Fruit fly (Drosophila melanogaster): ENCODE measurements around the gene Eip93F.

The Eip93F gene

dm6 chr3R:21979386-21979785 lies 30.5 kb downstream of the Eip93F start:
- TF ChIP-seq CG6276 (GFP tag; optimal IDR thresholded peaks at IDR 0.05) (peak; percentile 33), esn (GFP tag; optimal IDR thresholded peaks at IDR 0.05) (no peak), Hr4 (GFP tag; optimal IDR thresholded peaks at IDR 0.05) (peak; percentile 29), acj6 (GFP tag; optimal IDR thresholded peaks at IDR 0.05) (no peak), CG10631 (GFP tag; optimal IDR thresholded peaks at IDR 0.05) (peak; percentile 16), ss (GFP tag; optimal IDR thresholded peaks at IDR 0.05) (no peak), Eip93F (GFP tag; optimal IDR thresholded peaks at IDR 0.05) (no peak), pdm3 (GFP tag; optimal IDR thresholded peaks at IDR 0.05) (no peak), Sox14 (GFP tag; optimal IDR thresholded peaks at IDR 0.05) (peak; percentile 7), CG15336 (GFP tag; IDR thresholded peaks at IDR 0.05) (peak; percentile 33; the same call in 1 of the 2 replicates), achi (GFP tag; optimal IDR thresholded peaks at IDR 0.05) (peak; percentile 8), Lpt (GFP tag; optimal IDR thresholded peaks at IDR 0.05) (peak; percentile 1), CG4318 (GFP tag; optimal IDR thresholded peaks at IDR 0.05) (peak; percentile 19), CG3032 (tag; optimal IDR thresholded peaks at IDR 0.05) (peak; percentile 1), CG11902 (GFP tag; optimal IDR thresholded peaks at IDR 0.05) (no peak), Eip78C (GFP tag) (peak; percentile 38), CG32006 (GFP tag; optimal IDR thresholded peaks at IDR 0.05) (peak; percentile 71), eg (GFP tag; IDR thresholded peaks at IDR 0.05) (no peak), salr (GFP tag; optimal IDR thresholded peaks at IDR 0.05) (peak in 1 of 2 experiments; percentile 6), Hr39 (GFP tag; optimal IDR thresholded peaks at IDR 0.05) (no peak), CG8119 (GFP tag; IDR thresholded peaks at IDR 0.05) (0 out of 3 replicates have a peak, but pooled peaks have one; percentile 39), dac (GFP tag; optimal IDR thresholded peaks at IDR 0.05) (peak; percentile 18)

dm6 chr3R:21987546-21987945 lies 38.6 kb downstream of the Eip93F start:
- TF ChIP-seq eg (GFP tag; IDR thresholded peaks at IDR 0.05) (peak; percentile 61; the same call in 2 of the 3 replicates), Hr39 (GFP tag; optimal IDR thresholded peaks at IDR 0.05) (no peak), CG6163 (GFP tag; IDR thresholded peaks at IDR 0.05) (peak; percentile 51; the same call in 2 of the 3 replicates), CG6276 (GFP tag; optimal IDR thresholded peaks at IDR 0.05) (no peak), CG32006 (GFP tag; optimal IDR thresholded peaks at IDR 0.05) (peak; percentile 73), Hr4 (GFP tag; optimal IDR thresholded peaks at IDR 0.05) (peak; percentile 40), OdsH (GFP tag; optimal IDR thresholded peaks at IDR 0.05) (peak; percentile 4), Eip78C (GFP tag) (peak; percentile 70), Eip93F (GFP tag; optimal IDR thresholded peaks at IDR 0.05) (no peak), CG10631 (GFP tag; optimal IDR thresholded peaks at IDR 0.05) (peak; percentile 4), CG8119 (GFP tag; IDR thresholded peaks at IDR 0.05) (peak; percentile 57; the same call in 1 of the 3 replicates), svp (GFP tag) (peak; percentile 23), salr (GFP tag; optimal IDR thresholded peaks at IDR 0.05) (peak in 1 of 2 experiments; percentile 3), CG1621 (tag; optimal IDR thresholded peaks at IDR 0.05) (no peak), CG4318 (GFP tag; optimal IDR thresholded peaks at IDR 0.05) (peak; percentile 15), CG15336 (GFP tag; IDR thresholded peaks at IDR 0.05) (peak; percentile 51), achi (GFP tag; optimal IDR thresholded peaks at IDR 0.05) (peak; percentile 16), Gug (GFP tag; IDR thresholded peaks at IDR 0.05) (peak; percentile 31; the same call in 1 of the 2 replicates)

- TF ChIP-seq Smox (GFP tag; optimal IDR thresholded peaks at IDR 0.05) (no peak), salr (GFP tag; optimal IDR thresholded peaks at IDR 0.05) (no peak), fd59A (GFP tag; optimal IDR thresholded peaks at IDR 0.05) (no peak), CG6163 (GFP tag; IDR thresholded peaks at IDR 0.05) (0 out of 3 replicates have a peak, but pooled peaks have one; percentile 8), CG8119 (GFP tag; IDR thresholded peaks at IDR 0.05) (peak; percentile 62), eg (GFP tag; IDR thresholded peaks at IDR 0.05) (peak; percentile 54; the same call in 2 of the 3 replicates), vri (GFP tag; optimal IDR thresholded peaks at IDR 0.05) (no peak), Gug (GFP tag; IDR thresholded peaks at IDR 0.05) (no peak), Sox15 (GFP tag; optimal IDR thresholded peaks at IDR 0.05) (no peak), Sox102F (GFP tag; optimal IDR thresholded peaks at IDR 0.05) (no peak), CG4318 (GFP tag; optimal IDR thresholded peaks at IDR 0.05) (no peak), CG6276 (GFP tag; optimal IDR thresholded peaks at IDR 0.05) (peak; percentile 53)
Measured at dm6 chr3R:21989770-21990169, 40.9 kb downstream of the Eip93F start.

dm6 chr3R:21991603-21992002 lies 42.7 kb downstream of the Eip93F start:
- TF ChIP-seq Sox15 (GFP tag; optimal IDR thresholded peaks at IDR 0.05) (no peak), lz (GFP tag; optimal IDR thresholded peaks at IDR 0.05) (no peak), svp (GFP tag) (peak; percentile 64), Blimp-1 (GFP tag; optimal IDR thresholded peaks at IDR 0.05) (no peak), CG6854 (GFP tag; optimal IDR thresholded peaks at IDR 0.05) (no peak), CG15336 (GFP tag; IDR thresholded peaks at IDR 0.05) (no peak)

All from whole organism, prepupa.